Worm (Caenorhabditis elegans) whole organism, L2 larva: Measurements from ENCODE around the gene F10E9.4.

Experiments used
- C34F6.9 ChIP-seq: fragments of 150-350 bp; optimal IDR thresholded peaks from 2 replicates; lab custom pipeline; 2014; ENCODE audit warnings: missing biosample characterization, missing genetic modification characterization
- Y55F3AM.14 ChIP-seq: fragments of 200-800 bp; sonication (Bioruptor generic); optimal IDR thresholded peaks from 2 replicates; lab custom pipeline; 2018; ENCODE audit warnings: mild to moderate bottlenecking, missing genetic modification characterization, missing compliant biosample characterization
- aly-2 ChIP-seq: fragments of 150-350 bp; optimal IDR thresholded peaks from 2 replicates; lab custom pipeline; 2014; ENCODE audit warnings: missing biosample characterization, missing genetic modification characterization
- blmp-1 ChIP-seq: sonication (generic microtip); optimal IDR thresholded peaks from 2 replicates; lab custom pipeline; 2017; ENCODE audit warnings: missing genetic modification characterization, mild to moderate bottlenecking, missing compliant biosample characterization, antibody characterized with exemption, moderate library complexity; ENCODE audit not compliant: insufficient read depth
- ceh-16 ChIP-seq: fragments of 150-350 bp; optimal IDR thresholded peaks from 2 replicates; lab custom pipeline; 2014; ENCODE audit warnings: missing biosample characterization, missing genetic modification characterization
- dmd-4 ChIP-seq: sonication (generic microtip); optimal IDR thresholded peaks from 2 replicates; lab custom pipeline; 2017; ENCODE audit warnings: missing biosample characterization, missing genetic modification characterization
- elt-1 ChIP-seq: fragments of 150-350 bp; optimal IDR thresholded peaks from 2 replicates; lab custom pipeline; 2014; ENCODE audit warnings: missing biosample characterization, missing genetic modification characterization
- elt-3 ChIP-seq: sonication (generic microtip); optimal IDR thresholded peaks from 2 replicates; lab custom pipeline; 2017; ENCODE audit warnings: missing biosample characterization, missing genetic modification characterization
- lin-13 ChIP-seq: fragments of 150-350 bp; optimal IDR thresholded peaks from 2 replicates; lab custom pipeline; 2014; ENCODE audit warnings: missing biosample characterization, missing genetic modification reagents, missing genetic modification characterization
- lin-39 ChIP-seq: fragments of 150-350 bp; optimal IDR thresholded peaks from 2 replicates; lab custom pipeline; 2014; ENCODE audit warnings: missing biosample characterization, missing genetic modification reagents, missing genetic modification characterization
- mab-5 ChIP-seq: fragments of 150-350 bp; optimal IDR thresholded peaks from 2 replicates; lab custom pipeline; 2014; ENCODE audit warnings: missing biosample characterization, missing genetic modification characterization
- mdl-1 ChIP-seq, 2 experiments: fragments of 150-350 bp in 1 of 2; sonication (generic microtip) in 1 of 2; optimal IDR thresholded peaks; 2 replicates each; lab custom pipeline; 2017; ENCODE audit warnings: missing biosample characterization in 2 of 2, missing genetic modification characterization in 2 of 2
- nhr-21 ChIP-seq: fragments of 150-350 bp; optimal IDR thresholded peaks from 2 replicates; lab custom pipeline; 2014; ENCODE audit warnings: missing biosample characterization, missing genetic modification characterization
- nhr-6 ChIP-seq: fragments of 150-350 bp; optimal IDR thresholded peaks from 2 replicates; lab custom pipeline; 2014; ENCODE audit warnings: missing biosample characterization, missing genetic modification characterization
- sem-4 ChIP-seq: fragments of 150-350 bp; optimal IDR thresholded peaks from 2 replicates; lab custom pipeline; 2014; ENCODE audit warnings: missing biosample characterization, missing genetic modification reagents, missing genetic modification characterization
- skn-1 ChIP-seq: sonication (generic microtip); optimal IDR thresholded peaks from 2 replicates; lab custom pipeline; 2017; ENCODE audit warnings: missing biosample characterization, missing genetic modification characterization
- sma-3 ChIP-seq: sonication (generic microtip); optimal IDR thresholded peaks from 2 replicates; lab custom pipeline; 2016; ENCODE audit warnings: missing genetic modification reagents, missing genetic modification characterization, missing compliant biosample characterization
- snpc-4 ChIP-seq: fragments of 150-350 bp; optimal IDR thresholded peaks from 2 replicates; lab custom pipeline; 2014; ENCODE audit warnings: missing biosample characterization, missing genetic modification characterization
- zag-1 ChIP-seq: fragments of 150-350 bp; optimal IDR thresholded peaks from 2 replicates; lab custom pipeline; 2014; ENCODE audit warnings: missing biosample characterization, missing genetic modification characterization

The F10E9.4 gene

DNA sequence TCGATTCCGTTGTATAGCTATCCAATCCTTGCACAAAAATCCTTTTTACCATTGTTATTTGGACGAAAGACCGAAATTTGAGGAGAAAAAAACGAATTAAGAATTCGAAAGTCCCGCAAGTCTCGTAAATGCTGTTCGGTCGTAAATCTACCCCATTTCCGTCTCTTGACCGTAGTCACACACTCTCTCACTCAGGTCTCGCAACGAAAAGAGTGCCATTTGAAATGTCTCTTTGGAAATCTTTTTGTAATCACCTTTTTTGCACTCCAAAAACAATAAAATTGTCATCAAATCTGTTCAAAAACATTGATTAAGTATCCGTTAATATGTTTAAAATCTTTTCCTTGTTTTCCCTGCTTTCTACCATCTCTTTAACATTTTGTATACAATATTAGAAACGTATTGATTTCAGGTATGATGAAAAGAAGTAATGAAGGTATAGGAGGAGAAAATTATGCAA is 49.9 kb downstream of the F10E9.4 start, which contains the start of the genes R05D3.8 and rfp-1 (continued):
- TF ChIP-seq sem-4 (tag; lab: Kevin White, UChicago) (peak; percentile 43), elt-3 (no peak), Y55F3AM.14 (GFP tag; lab: Kevin White, UChicago) (no peak), aly-2 (tag; lab: Kevin White, UChicago) (no peak), nhr-6 (tag; lab: Kevin White, UChicago) (peak; percentile 34), zag-1 (tag; lab: Kevin White, UChicago) (peak; percentile 24), mab-5 (tag; lab: Kevin White, UChicago) (peak; percentile 63), blmp-1 (tag; lab: Kevin White, UChicago) (no peak), ceh-16 (tag; lab: Kevin White, UChicago) (peak; percentile 34), dmd-4 (tag; lab: Kevin White, UChicago) (no peak), sma-3 (peak; percentile 69), lin-13 (GFP tag; lab: Kevin White, UChicago) (peak; percentile 87), C34F6.9 (tag; lab: Kevin White, UChicago) (peak; percentile 89), elt-1 (tag; lab: Kevin White, UChicago) (no peak), snpc-4 (no peak), nhr-21 (peak; percentile 65), skn-1 (tag; lab: Kevin White, UChicago) (no peak), lin-39 (tag; lab: Kevin White, UChicago) (no peak), mdl-1 (tag; optimal IDR thresholded peaks at IDR 0.05; lab: Kevin White, UChicago) (no peak)
